Fruit fly (Drosophila melanogaster) S2 (cell line): ENCODE measurements around the gene att-ORFB.

Source experiments
- CG8478 ChIP-seq: fragments of >200 bp; optimal IDR thresholded peaks from 2 replicates; lab custom pipeline; 2018
- CTCF ChIP-seq, 2 experiments: fragments of >200 bp; optimal IDR thresholded peaks; 2 replicates each; lab custom pipeline; 2018

att-ORFB gene

DNA sequence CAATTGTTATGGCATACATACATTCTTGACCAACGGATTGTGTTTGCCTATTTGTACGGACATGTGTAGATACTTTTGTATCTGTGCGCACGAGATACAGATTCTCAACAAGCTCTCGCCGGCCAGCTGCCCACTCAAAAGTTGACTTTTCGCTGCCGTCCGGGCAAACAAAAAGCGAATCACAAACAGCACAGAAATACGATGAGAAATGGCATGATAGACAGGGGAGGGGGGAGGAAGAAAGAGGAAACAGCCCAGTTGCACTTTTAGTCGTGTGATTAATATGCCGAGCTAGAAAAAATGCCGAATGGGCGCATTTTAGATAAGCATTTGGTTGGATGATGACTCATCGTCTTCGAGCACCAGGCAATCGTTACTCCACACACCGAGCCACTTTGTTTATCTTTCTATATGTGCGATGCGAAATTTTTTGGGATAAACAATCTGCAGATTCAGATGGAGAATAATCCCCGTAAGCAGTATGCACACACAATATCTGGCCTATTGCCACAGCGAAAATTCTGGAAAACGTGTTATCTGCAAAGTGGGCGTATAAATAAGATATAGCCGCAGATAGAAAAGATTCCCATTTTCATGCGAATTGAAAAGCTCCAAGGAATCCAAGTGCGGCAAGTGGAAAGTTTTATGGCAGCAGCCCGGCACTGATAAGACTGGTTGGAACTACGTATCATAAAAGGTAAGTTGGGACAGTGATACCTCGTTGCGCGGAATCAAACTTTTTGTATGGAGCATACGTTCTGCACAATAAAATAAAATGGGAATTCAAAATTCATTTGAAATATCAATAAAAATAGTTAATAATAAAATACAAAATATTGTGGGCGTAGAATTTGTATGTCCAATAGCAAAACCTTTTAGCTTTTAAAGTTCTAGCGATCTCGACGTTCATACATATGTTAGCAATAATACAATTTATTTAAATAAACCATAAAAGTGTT lies 7.3 kb downstream of the att-ORFB start:
- no peak for TF ChIP-seq CG8478

DNA sequence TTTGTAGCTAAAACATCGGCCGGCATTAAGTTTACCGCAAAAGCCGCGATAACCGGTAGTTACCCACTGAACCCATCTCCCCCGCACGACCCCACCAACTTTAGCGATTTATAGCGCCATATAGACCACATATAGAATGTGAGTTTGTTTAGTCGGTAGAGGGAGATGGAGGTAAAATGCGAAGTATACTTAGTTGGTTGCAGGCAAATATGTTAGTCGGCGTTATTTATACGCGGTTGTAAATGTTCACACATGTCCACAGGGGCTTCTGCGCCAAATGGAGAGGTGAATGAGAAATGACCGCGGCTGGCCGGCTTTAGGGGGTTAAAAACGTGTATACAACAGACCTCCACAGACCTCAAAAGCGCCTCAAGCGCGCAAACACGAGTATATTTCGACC lies 8.5 kb downstream of the att-ORFB start:
- no peak for TF ChIP-seq CG8478
- no peak for TF ChIP-seq CTCF (optimal IDR thresholded peaks at IDR 0.05; lab: Kevin White, UChicago)

DNA sequence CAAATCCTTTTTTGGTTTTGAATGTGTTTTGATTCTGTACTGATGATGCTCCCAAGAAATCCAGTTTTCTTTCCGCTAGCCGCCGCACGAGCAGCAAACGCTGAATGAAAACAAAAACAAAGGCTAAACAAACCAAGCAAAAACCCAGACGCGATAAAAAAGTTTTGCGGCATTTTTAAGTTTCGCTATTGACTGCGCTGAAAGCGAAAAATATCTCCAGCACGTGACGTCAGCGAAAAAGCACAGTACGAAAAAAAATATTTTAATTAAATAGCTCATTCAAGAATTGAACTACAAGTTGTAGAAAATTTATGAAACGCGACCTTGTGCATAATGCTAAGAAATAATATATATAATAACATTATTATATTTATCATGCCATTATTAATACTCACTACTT lies 9.2 kb downstream of the att-ORFB start:
- TF ChIP-seq CG8478 (no peak), CTCF (optimal IDR thresholded peaks at IDR 0.05; lab: Kevin White, UChicago) (no peak)

DNA sequence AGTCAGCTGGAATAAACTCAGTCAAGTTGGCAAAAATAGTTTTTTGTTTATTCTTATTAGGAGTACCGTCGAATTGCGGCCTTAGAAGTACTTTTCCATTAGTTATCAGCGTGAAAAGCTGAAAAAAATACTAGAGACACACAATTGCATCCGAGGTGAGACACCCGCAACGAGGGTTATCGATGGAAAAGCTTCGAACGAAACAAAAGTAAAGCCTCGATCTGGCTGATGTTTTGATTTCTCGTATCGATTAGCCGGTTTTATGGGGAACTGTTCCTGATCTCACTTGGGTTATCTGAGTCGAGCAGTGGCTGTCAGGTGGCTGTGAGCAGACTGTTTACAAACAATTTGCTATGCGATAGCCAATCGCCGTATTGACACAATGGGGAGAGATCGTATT lies 10.5 kb downstream of the att-ORFB start:
- TF ChIP-seq CTCF (optimal IDR thresholded peaks at IDR 0.05; lab: Kevin White, UChicago) (no peak), CG8478 (no peak)

DNA sequence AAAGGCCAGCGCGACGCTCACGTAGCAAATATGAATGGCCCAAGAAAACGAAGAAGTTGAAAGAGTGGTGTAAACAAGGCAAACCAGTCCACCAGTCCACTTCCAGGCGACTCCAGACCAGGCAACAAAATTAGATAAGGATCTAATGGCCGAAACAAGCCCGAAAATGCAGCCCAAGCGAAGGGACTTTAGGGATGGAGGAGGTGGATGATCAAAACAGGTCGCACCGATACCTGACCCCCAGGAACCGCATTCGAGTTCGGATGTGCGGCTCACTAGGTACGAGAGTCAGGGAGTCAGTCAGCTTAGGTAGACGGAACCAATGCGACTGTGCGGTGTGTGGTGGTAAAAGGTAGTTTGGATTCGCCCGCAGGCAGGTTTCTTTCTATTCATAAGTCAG lies 11.0 kb downstream of the att-ORFB start:
- TF ChIP-seq CG8478 (no peak), CTCF (optimal IDR thresholded peaks at IDR 0.05; lab: Kevin White, UChicago) (no peak)

DNA sequence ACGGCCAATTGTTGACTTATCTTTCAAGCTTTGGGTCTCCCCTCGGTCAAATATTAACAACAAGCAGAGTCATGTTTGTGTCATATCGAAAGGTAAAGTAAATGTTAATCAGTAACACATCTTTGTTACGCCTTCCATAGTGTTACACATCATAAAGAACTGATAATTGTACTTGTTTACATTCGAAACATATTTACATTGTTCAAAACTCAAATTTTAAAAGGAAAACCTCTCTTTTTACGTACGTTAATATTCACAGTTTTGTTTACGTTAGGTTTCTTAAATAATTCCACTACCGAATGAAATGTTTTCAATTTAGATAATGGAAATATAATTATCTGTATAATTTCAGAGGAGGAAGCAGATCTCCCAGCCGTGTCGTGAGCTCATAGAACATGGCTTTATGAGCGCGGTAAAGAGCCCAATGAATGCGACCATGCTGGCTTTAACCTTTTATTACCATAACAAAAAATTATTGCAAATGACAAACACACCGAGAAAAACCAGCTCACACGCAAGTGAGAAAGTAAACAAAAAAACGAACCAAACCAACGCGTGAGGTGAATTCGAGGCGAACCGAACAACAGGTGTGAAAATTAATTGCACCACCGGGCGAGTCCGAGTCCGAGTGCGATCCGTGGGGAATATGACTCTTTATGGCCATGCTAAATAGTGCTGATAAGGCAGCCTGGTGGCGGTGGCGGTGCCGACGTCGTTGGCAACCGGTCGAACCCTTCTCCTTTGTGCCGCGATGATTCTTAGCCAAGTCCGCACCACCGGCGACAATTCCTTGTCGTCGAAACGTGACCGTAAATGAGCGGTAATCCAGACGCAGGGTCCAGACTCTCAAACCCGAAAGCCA lies 11.7 kb downstream of the att-ORFB start:
- no peak for TF ChIP-seq CTCF (optimal IDR thresholded peaks at IDR 0.05; lab: Kevin White, UChicago)
- no peak for TF ChIP-seq CG8478

DNA sequence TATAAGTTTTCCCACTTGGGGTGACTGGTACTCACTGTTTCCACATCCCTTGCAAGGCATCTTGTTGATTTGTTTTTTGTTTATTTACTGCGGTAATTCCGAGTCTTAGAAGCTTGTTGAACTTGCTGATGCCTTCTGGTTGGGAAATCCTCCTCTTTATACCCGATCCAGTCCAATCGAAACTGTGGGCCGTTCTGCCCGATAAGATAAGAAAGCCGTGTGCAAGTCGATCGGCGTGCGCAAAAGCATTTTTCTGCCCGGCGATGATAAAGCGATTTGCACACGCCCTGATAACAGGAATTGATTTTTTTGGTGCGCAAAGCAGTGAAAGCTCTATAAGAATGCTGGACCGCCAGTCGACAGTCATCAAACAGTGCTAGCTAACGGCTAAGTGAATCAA lies 19.6 kb downstream of the att-ORFB start, which contains the start of the genes MtnE and MtnD:
Gene MtnE (minus strand): TSS at position 130 of the 400 bp plus-strand sequence.
Gene MtnD (plus strand): TSS at position 388 of the 400 bp plus-strand sequence.
- TF ChIP-seq CTCF (optimal IDR thresholded peaks at IDR 0.05; lab: Kevin White, UChicago) (no peak), CG8478 (no peak)

DNA sequence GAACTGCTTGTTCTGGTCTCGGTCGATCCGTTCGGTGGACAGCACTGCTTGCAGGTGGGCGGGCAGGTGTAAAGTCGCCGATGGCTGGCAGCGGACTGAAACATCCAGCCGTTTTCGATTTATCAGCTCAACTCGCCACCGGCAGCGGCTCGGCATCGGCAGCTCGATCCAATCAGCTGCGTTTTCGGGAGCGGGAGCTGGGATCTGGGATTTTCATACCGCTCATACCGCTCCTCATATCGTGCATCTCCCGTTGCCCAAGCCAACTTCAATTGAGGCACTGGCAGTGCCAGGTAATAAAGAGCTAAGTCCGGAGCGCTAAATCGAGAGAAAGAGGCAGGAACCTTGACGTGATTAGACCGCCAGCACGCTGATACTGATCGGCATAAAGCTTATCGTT lies 41.8 kb downstream of the att-ORFB start, which contains the start of gene MFS9:
Gene MFS9 (minus strand): TSS at position 101 of the 400 bp plus-strand sequence.
- TF ChIP-seq CTCF (optimal IDR thresholded peaks at IDR 0.05; lab: Kevin White, UChicago), result no peak
- no peak for TF ChIP-seq CG8478

DNA sequence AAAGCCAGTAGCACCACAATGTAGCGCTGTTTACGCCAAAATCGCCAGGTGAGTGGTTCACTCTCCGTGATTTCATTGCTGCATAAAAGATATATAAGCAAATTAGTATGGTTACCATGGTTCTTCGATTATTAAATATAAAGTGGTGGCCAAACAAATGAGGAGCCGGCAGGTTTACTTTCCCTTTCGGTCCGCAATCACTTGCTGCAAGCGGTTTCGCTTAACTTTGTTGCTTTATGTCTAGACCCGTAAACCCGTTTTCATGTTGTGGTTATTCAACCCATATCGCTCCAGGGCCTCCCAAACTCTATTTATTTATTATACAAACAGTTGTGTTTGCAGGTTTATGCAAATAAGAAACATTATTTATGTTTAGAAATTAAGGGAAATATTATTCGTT lies 44.8 kb downstream of the att-ORFB start:
- TF ChIP-seq CTCF (optimal IDR thresholded peaks at IDR 0.05; lab: Kevin White, UChicago), result no peak
- no peak for TF ChIP-seq CG8478

DNA sequence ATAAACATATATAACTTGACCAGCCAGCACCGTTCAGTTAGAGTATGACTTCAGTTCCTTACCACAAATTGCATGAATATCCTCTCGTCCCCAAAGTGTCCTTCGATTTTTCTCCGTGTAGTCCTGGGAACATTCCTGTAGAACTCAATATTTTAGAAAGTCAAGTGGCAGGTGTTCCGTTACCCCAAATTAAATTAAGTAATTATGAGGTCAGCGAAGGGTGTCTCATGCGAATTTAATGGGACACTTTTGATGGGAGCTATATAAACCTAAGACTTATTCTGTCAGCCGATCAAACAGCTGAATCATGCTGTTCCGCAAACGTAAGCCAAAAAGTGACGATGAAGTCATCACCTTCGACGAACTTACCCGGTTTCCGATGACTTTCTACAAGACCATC lies 49.7 kb downstream of the att-ORFB start, which contains the start of gene Or92a:
Gene Or92a (plus strand): TSS at position 301 of the 400 bp plus-strand sequence.
- TF ChIP-seq CG8478 (no peak), CTCF (optimal IDR thresholded peaks at IDR 0.05; lab: Kevin White, UChicago) (no peak)

DNA sequence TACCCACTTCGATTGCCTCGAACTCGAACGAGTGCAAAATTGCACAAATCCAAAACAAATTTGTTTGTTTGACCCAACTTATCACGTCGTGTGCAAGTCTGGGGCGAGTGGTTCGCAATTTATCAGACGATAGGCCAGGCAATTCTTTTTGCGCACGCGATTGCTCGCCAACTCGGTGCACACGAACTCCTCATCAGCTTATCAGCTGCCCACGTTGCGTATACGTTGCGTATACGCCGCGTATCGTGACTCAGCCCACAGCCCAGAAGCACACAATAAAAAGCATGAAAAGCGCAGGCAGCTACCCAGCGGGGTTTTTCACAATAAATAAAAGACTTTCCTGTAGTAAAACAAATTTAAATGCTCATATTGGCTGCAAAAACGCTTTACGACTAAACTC lies 50.6 kb downstream of the att-ORFB start, which contains the start of gene MtnB:
Gene MtnB (minus strand): TSS at position 101 of the 400 bp plus-strand sequence.
- TF ChIP-seq CTCF (optimal IDR thresholded peaks at IDR 0.05; lab: Kevin White, UChicago), result no peak
- no peak for TF ChIP-seq CG8478
